Fruit fly (Drosophila melanogaster) whole organism, prepupa: ENCODE measurements around the gene CG33483.

ENCODE experiments used
- CG10631 ChIP-seq: fragments of 200-800 bp; sonication (Bioruptor generic); optimal IDR thresholded peaks from 2 replicates; lab custom pipeline; 2016; ENCODE audit warnings: missing biosample characterization, missing genetic modification characterization
- CG11294 ChIP-seq: fragments of 200-800 bp; sonication (Bioruptor generic); IDR thresholded peaks from 2 replicates; pipeline ENCODE4 v1.3.6; 2022; ENCODE audit warnings: missing biosample characterization, missing genetic modification characterization
- CG11902 ChIP-seq: fragments of 200-800 bp; sonication (Bioruptor generic); optimal IDR thresholded peaks from 3 replicates; lab custom pipeline; 2016; ENCODE audit warnings: missing biosample characterization, missing genetic modification characterization
- CG15336 ChIP-seq: fragments of 200-800 bp; sonication (Bioruptor generic); IDR thresholded peaks from 2 replicates; pipeline ENCODE4 v1.3.6; 2022; ENCODE audit warnings: missing biosample characterization, missing genetic modification characterization
- CG1621 ChIP-seq: fragments of 200-800 bp; sonication (Bioruptor generic); optimal IDR thresholded peaks from 3 replicates; lab custom pipeline; 2018; ENCODE audit warnings: missing biosample characterization, mild to moderate bottlenecking, missing genetic modification characterization
- CG16779 ChIP-seq: fragments of 200-800 bp; sonication (Bioruptor generic); optimal IDR thresholded peaks from 3 replicates; lab custom pipeline; 2017; ENCODE audit warnings: missing biosample characterization, mild to moderate bottlenecking, missing genetic modification characterization
- CG3032 ChIP-seq: fragments of 200-800 bp; optimal IDR thresholded peaks from 2 replicates; lab custom pipeline; 2019; ENCODE audit warnings: missing biosample characterization, mild to moderate bottlenecking, missing genetic modification characterization, moderate library complexity
- CG31627 ChIP-seq: fragments of 200-800 bp; sonication (Bioruptor generic); optimal IDR thresholded peaks from 3 replicates; lab custom pipeline; 2016; ENCODE audit warnings: missing biosample characterization, missing genetic modification characterization
- CG32006 ChIP-seq: fragments of 200-800 bp; sonication (Bioruptor generic); optimal IDR thresholded peaks from 3 replicates; lab custom pipeline; 2017; ENCODE audit warnings: missing biosample characterization, mild to moderate bottlenecking, missing genetic modification characterization
- CG34406 ChIP-seq: fragments of 200-800 bp; sonication (Bioruptor generic); optimal IDR thresholded peaks from 3 replicates; lab custom pipeline; 2016; ENCODE audit warnings: missing biosample characterization, missing genetic modification characterization
- CG3919 ChIP-seq: fragments of 200-800 bp; sonication (Bioruptor generic); optimal IDR thresholded peaks from 3 replicates; lab custom pipeline; 2016; ENCODE audit warnings: missing biosample characterization, missing genetic modification characterization
- CG4318 ChIP-seq: fragments of 200-800 bp; sonication (Bioruptor generic); optimal IDR thresholded peaks from 3 replicates; lab custom pipeline; 2017; ENCODE audit warnings: missing biosample characterization, mild to moderate bottlenecking, missing genetic modification characterization
- CG6163 ChIP-seq: fragments of 200-800 bp; sonication (Bioruptor generic); IDR thresholded peaks from 3 replicates; pipeline ENCODE4 v1.3.6; 2022; ENCODE audit warnings: missing biosample characterization, missing genetic modification characterization
- CG6276 ChIP-seq: fragments of 200-800 bp; sonication (Bioruptor generic); optimal IDR thresholded peaks from 2 replicates; lab custom pipeline; 2017; ENCODE audit warnings: missing biosample characterization, mild to moderate bottlenecking, missing genetic modification characterization
- CG6792 ChIP-seq: fragments of 200-800 bp; sonication (Bioruptor generic); optimal IDR thresholded peaks from 3 replicates; lab custom pipeline; 2016; ENCODE audit warnings: missing biosample characterization, missing genetic modification characterization
- CG6808 ChIP-seq: fragments of 200-800 bp; sonication (Bioruptor generic); optimal IDR thresholded peaks from 3 replicates; lab custom pipeline; 2017; ENCODE audit warnings: missing biosample characterization, missing genetic modification characterization, mild to moderate bottlenecking, moderate library complexity, missing genetic modification reagents
- CG6854 ChIP-seq: fragments of 200-800 bp; sonication (Bioruptor generic); optimal IDR thresholded peaks from 2 replicates; lab custom pipeline; 2017; ENCODE audit warnings: missing biosample characterization, mild to moderate bottlenecking, missing genetic modification characterization
- CG7368 ChIP-seq: fragments of 200-800 bp; sonication (Bioruptor generic); optimal IDR thresholded peaks from 3 replicates; lab custom pipeline; 2016; ENCODE audit warnings: missing biosample characterization, missing genetic modification characterization
- CG8119 ChIP-seq: fragments of 200-800 bp; sonication (Bioruptor generic); IDR thresholded peaks from 3 replicates; pipeline ENCODE4 v1.3.6; 2022; ENCODE audit warnings: missing biosample characterization, missing genetic modification characterization
- CG8319 ChIP-seq: fragments of 200-800 bp; sonication (Bioruptor generic); optimal IDR thresholded peaks from 3 replicates; lab custom pipeline; 2016; ENCODE audit warnings: missing biosample characterization, missing genetic modification characterization
- CG8632 ChIP-seq: fragments of 200-800 bp; sonication (Bioruptor generic); optimal IDR thresholded peaks from 3 replicates; lab custom pipeline; 2016; ENCODE audit warnings: missing biosample characterization, missing genetic modification characterization
- CG9139 ChIP-seq: fragments of 200-800 bp; sonication (Bioruptor generic); optimal IDR thresholded peaks from 3 replicates; lab custom pipeline; 2017; ENCODE audit warnings: missing biosample characterization, mild to moderate bottlenecking, missing genetic modification characterization
- Eip75B ChIP-seq: fragments of 200-800 bp; sonication (Bioruptor generic); optimal IDR thresholded peaks from 3 replicates; lab custom pipeline; 2016; ENCODE audit warnings: missing biosample characterization, missing genetic modification characterization
- Eip78C ChIP-seq: fragments of 200-800 bp; sonication (Bioruptor generic); peaks from one replicate; lab custom pipeline; 2016; ENCODE audit warnings: missing biosample characterization, missing genetic modification characterization
- Eip93F ChIP-seq: fragments of 200-800 bp; sonication (Bioruptor generic); optimal IDR thresholded peaks from 2 replicates; lab custom pipeline; 2016; ENCODE audit warnings: missing biosample characterization, mild to moderate bottlenecking, missing genetic modification characterization
- Ets21C ChIP-seq: fragments of 200-800 bp; sonication (Bioruptor generic); optimal IDR thresholded peaks from 3 replicates; lab custom pipeline; 2016; ENCODE audit warnings: missing biosample characterization, missing genetic modification characterization
- Ets96B ChIP-seq: fragments of 200-800 bp; optimal IDR thresholded peaks from 2 replicates; lab custom pipeline; 2019; ENCODE audit warnings: missing biosample characterization, mild to moderate bottlenecking, missing genetic modification characterization, moderate library complexity
- Gug ChIP-seq: fragments of 200-800 bp; sonication (Bioruptor generic); IDR thresholded peaks from 2 replicates; pipeline ENCODE4 v1.3.6; 2022; ENCODE audit warnings: missing biosample characterization, missing genetic modification characterization
- Hr39 ChIP-seq: fragments of 200-800 bp; sonication (Bioruptor generic); optimal IDR thresholded peaks from 2 replicates; lab custom pipeline; 2016; ENCODE audit warnings: missing biosample characterization, missing genetic modification characterization
- Hr4 ChIP-seq: fragments of 200-800 bp; sonication (Bioruptor generic); optimal IDR thresholded peaks from 3 replicates; lab custom pipeline; 2016; ENCODE audit warnings: missing biosample characterization, missing genetic modification characterization
- Lpt ChIP-seq: fragments of 200-800 bp; sonication (Bioruptor generic); optimal IDR thresholded peaks from 3 replicates; lab custom pipeline; 2016; ENCODE audit warnings: missing biosample characterization, missing genetic modification characterization
- Met ChIP-seq: fragments of 200-800 bp; sonication (Bioruptor generic); optimal IDR thresholded peaks from 3 replicates; lab custom pipeline; 2016; ENCODE audit warnings: missing biosample characterization, missing genetic modification characterization
- OdsH ChIP-seq: fragments of 200-800 bp; sonication (Bioruptor generic); optimal IDR thresholded peaks from 3 replicates; lab custom pipeline; 2016; ENCODE audit warnings: missing biosample characterization, missing genetic modification characterization
- Smox ChIP-seq: fragments of 200-800 bp; sonication (Bioruptor generic); optimal IDR thresholded peaks from 3 replicates; lab custom pipeline; 2016; ENCODE audit warnings: missing biosample characterization, missing genetic modification characterization
- Sox102F ChIP-seq: fragments of 200-800 bp; sonication (Bioruptor generic); optimal IDR thresholded peaks from 2 replicates; lab custom pipeline; 2016; ENCODE audit warnings: missing biosample characterization, mild to moderate bottlenecking, missing genetic modification characterization
- Sox14 ChIP-seq: fragments of 200-800 bp; sonication (Bioruptor generic); optimal IDR thresholded peaks from 3 replicates; lab custom pipeline; 2016; ENCODE audit warnings: missing biosample characterization, missing genetic modification characterization
- Sox15 ChIP-seq: fragments of 200-800 bp; sonication (Bioruptor generic); optimal IDR thresholded peaks from 3 replicates; lab custom pipeline; 2016; ENCODE audit warnings: missing biosample characterization, missing genetic modification characterization
- achi ChIP-seq: fragments of 200-800 bp; sonication (Bioruptor generic); optimal IDR thresholded peaks from 3 replicates; lab custom pipeline; 2016; ENCODE audit warnings: missing biosample characterization, missing genetic modification characterization
- acj6 ChIP-seq: fragments of 200-800 bp; sonication (Bioruptor generic); optimal IDR thresholded peaks from 3 replicates; lab custom pipeline; 2016; ENCODE audit warnings: missing biosample characterization, missing genetic modification characterization
- cyc ChIP-seq: fragments of 200-800 bp; sonication (Bioruptor generic); optimal IDR thresholded peaks from 3 replicates; lab custom pipeline; 2016; ENCODE audit warnings: missing biosample characterization, missing genetic modification characterization
- dsx ChIP-seq: fragments of 200-800 bp; optimal IDR thresholded peaks from 3 replicates; lab custom pipeline; 2019; ENCODE audit warnings: missing biosample characterization, mild to moderate bottlenecking, missing genetic modification characterization, moderate library complexity; ENCODE audit not compliant: poor library complexity, severe bottlenecking
- eg ChIP-seq: fragments of 200-800 bp; sonication (Bioruptor generic); IDR thresholded peaks from 3 replicates; pipeline ENCODE4 v1.3.6; 2022; ENCODE audit warnings: missing biosample characterization, missing genetic modification characterization
- esn ChIP-seq: fragments of 200-800 bp; sonication (Bioruptor generic); optimal IDR thresholded peaks from 2 replicates; lab custom pipeline; 2016; ENCODE audit warnings: missing biosample characterization, mild to moderate bottlenecking, missing genetic modification characterization, moderate library complexity
- fd85E ChIP-seq: fragments of 200-800 bp; sonication (Bioruptor generic); optimal IDR thresholded peaks from 3 replicates; lab custom pipeline; 2016; ENCODE audit warnings: missing biosample characterization, missing genetic modification characterization
- fkh ChIP-seq: fragments of 200-800 bp; sonication (Bioruptor generic); optimal IDR thresholded peaks from 3 replicates; lab custom pipeline; 2017; ENCODE audit warnings: missing biosample characterization, mild to moderate bottlenecking, missing genetic modification characterization, moderate library complexity
- net ChIP-seq: fragments of 200-800 bp; sonication (Bioruptor generic); optimal IDR thresholded peaks from 3 replicates; lab custom pipeline; 2016; ENCODE audit warnings: missing biosample characterization, missing genetic modification characterization
- pdm3 ChIP-seq: fragments of 200-800 bp; sonication (Bioruptor generic); optimal IDR thresholded peaks from 3 replicates; lab custom pipeline; 2016; ENCODE audit warnings: missing biosample characterization, missing genetic modification characterization
- salr ChIP-seq, 2 experiments: fragments of 200-800 bp; sonication (Bioruptor generic); optimal IDR thresholded peaks; 3 replicates each; lab custom pipeline; 2016 to 2018; ENCODE audit warnings: missing biosample characterization in 2 of 2, missing genetic modification characterization in 2 of 2, mild to moderate bottlenecking in 1 of 2
- spab ChIP-seq: fragments of 200-800 bp; sonication (Bioruptor generic); optimal IDR thresholded peaks from 2 replicates; lab custom pipeline; 2017; ENCODE audit warnings: missing biosample characterization, mild to moderate bottlenecking, missing genetic modification characterization, missing genetic modification reagents
- ss ChIP-seq, 2 experiments: fragments of 200-800 bp; sonication (Bioruptor generic); optimal IDR thresholded peaks; 2 replicates in 1 of 2; 3 replicates in 1 of 2; lab custom pipeline; 2017 to 2018; ENCODE audit warnings: mild to moderate bottlenecking in 2 of 2, missing biosample characterization in 2 of 2, missing genetic modification characterization in 2 of 2, moderate library complexity in 1 of 2
- svp ChIP-seq: fragments of 200-800 bp; sonication (Bioruptor generic); peaks from one replicate; lab custom pipeline; 2016; ENCODE audit warnings: missing biosample characterization, missing genetic modification characterization
- topi ChIP-seq: fragments of 200-800 bp; sonication (Bioruptor generic); optimal IDR thresholded peaks from 3 replicates; lab custom pipeline; 2016; ENCODE audit warnings: missing biosample characterization, missing genetic modification characterization
- vri ChIP-seq: fragments of 200-800 bp; sonication (Bioruptor generic); optimal IDR thresholded peaks from 3 replicates; lab custom pipeline; 2016; ENCODE audit warnings: missing biosample characterization, mild to moderate bottlenecking, missing genetic modification characterization

Gene CG33483

dm6 chr3R:30864465-30864864, 37.5 kb downstream of the CG33483 start:
- TF ChIP-seq salr (GFP tag; optimal IDR thresholded peaks at IDR 0.05; lab: Kevin White, UChicago) (peak in 1 of 2 experiments; percentile 51), Ets96B (tag; lab: Kevin White, UChicago) (peak; percentile 54), Eip78C (GFP tag; lab: Kevin White, UChicago) (peak; percentile 87), Sox14 (peak; percentile 5), Gug (GFP tag; lab: Robert Waterston, UW) (no peak), Sox15 (GFP tag; lab: Kevin White, UChicago) (peak; percentile 15), net (peak; percentile 25), cyc (no peak), CG6163 (GFP tag; lab: Robert Waterston, UW) (no peak), eg (GFP tag; lab: Robert Waterston, UW) (no peak), fd85E (GFP tag; lab: Kevin White, UChicago) (no peak), fkh (GFP tag; lab: Kevin White, UChicago) (no peak), Smox (GFP tag; lab: Kevin White, UChicago) (no peak), Met (no peak), pdm3 (GFP tag; lab: Kevin White, UChicago) (peak; percentile 26), CG6854 (GFP tag; lab: Kevin White, UChicago) (no peak), CG3032 (peak; percentile 34), CG3919 (peak; percentile 33), CG8319 (GFP tag; lab: Kevin White, UChicago) (no peak), Sox102F (GFP tag; lab: Kevin White, UChicago) (no peak), Eip75B (no peak), CG8632 (GFP tag; lab: Kevin White, UChicago) (peak; percentile 35), CG31627 (GFP tag; lab: Kevin White, UChicago) (no peak), CG6276 (GFP tag; lab: Kevin White, UChicago) (peak; percentile 26), vri (GFP tag; lab: Kevin White, UChicago) (no peak), CG11902 (GFP tag; lab: Kevin White, UChicago) (no peak), Eip93F (GFP tag; lab: Kevin White, UChicago) (no peak), CG32006 (peak; percentile 72), topi (GFP tag; lab: Kevin White, UChicago) (no peak), CG9139 (no peak), svp (GFP tag; lab: Kevin White, UChicago) (peak; percentile 36), CG7368 (GFP tag; lab: Kevin White, UChicago) (no peak), CG16779 (tag; lab: Kevin White, UChicago) (no peak), Lpt (GFP tag; lab: Kevin White, UChicago) (no peak), spab (GFP tag; lab: Kevin White, UChicago) (peak; percentile 36), esn (GFP tag; lab: Kevin White, UChicago) (no peak), ss (GFP tag; optimal IDR thresholded peaks at IDR 0.05; lab: Kevin White, UChicago) (peak in 1 of 2 experiments; percentile 58), CG8119 (GFP tag; lab: Robert Waterston, UW) (peak; percentile 28; the same call in 1 of the 3 replicates), CG6808 (GFP tag; lab: Kevin White, UChicago) (peak; percentile 21), CG11294 (GFP tag; lab: Robert Waterston, UW) (no peak), acj6 (GFP tag; lab: Kevin White, UChicago) (peak; percentile 7), achi (peak; percentile 17), CG15336 (no peak), dsx (GFP tag; lab: Kevin White, UChicago) (peak; percentile 11), CG34406 (GFP tag; lab: Kevin White, UChicago) (peak; percentile 5), Hr39 (no peak), CG10631 (GFP tag; lab: Kevin White, UChicago) (peak; percentile 45), CG4318 (peak; percentile 40), Hr4 (GFP tag; lab: Kevin White, UChicago) (peak; percentile 34), CG1621 (tag; lab: Kevin White, UChicago) (no peak), OdsH (peak; percentile 56), CG6792 (GFP tag; lab: Kevin White, UChicago) (peak; percentile 0), Ets21C (GFP tag; lab: Kevin White, UChicago) (no peak)
